Worm (Caenorhabditis elegans) whole organism, L4/young adult: ENCODE measurements around the gene C08E8.10.
"Not testable (repeated sequence)": the region's sequence is repeated elsewhere in the genome, so short reads cannot be mapped to it uniquely, and the experiment has no call there.

Source experiments
- W03F9.2 ChIP-seq: fragments of 150-350 bp; optimal IDR thresholded peaks from 2 replicates; lab custom pipeline; 2014; ENCODE audit warnings: missing biosample characterization, missing genetic modification characterization
- dao-5 ChIP-seq: sonication (generic microtip); optimal IDR thresholded peaks from 2 replicates; lab custom pipeline; 2016; ENCODE audit warnings: missing genotype, missing genetic modification characterization, moderate library complexity, missing compliant biosample characterization
- him-1 ChIP-seq: sonication (generic microtip); optimal IDR thresholded peaks from 2 replicates; lab custom pipeline; 2016; ENCODE audit warnings: missing genotype, missing genetic modification reagents, missing genetic modification characterization, missing compliant biosample characterization

ce11 chrV:18302414-18302813 lies 37.3 kb downstream of the C08E8.10 start, which contains the start of gene Y51A2A.6:
- TF ChIP-seq him-1; dao-5; W03F9.2 (tag; lab: Kevin White, UChicago): not testable (repeated sequence)
